Worm (Caenorhabditis elegans) whole organism, L2 larva: Measurements from ENCODE around the gene ztf-1.

Experiments
- R02D3.7 ChIP-seq: fragments of 150-350 bp; optimal IDR thresholded peaks from 2 replicates; lab custom pipeline; 2014; ENCODE audit warnings: missing biosample characterization, missing genetic modification characterization
- ama-1 ChIP-seq: fragments of 150-350 bp; optimal IDR thresholded peaks from 2 replicates; lab custom pipeline; 2018; ENCODE audit warnings: inconsistent platforms
- ceh-16 ChIP-seq: fragments of 150-350 bp; optimal IDR thresholded peaks from 2 replicates; lab custom pipeline; 2014; ENCODE audit warnings: missing biosample characterization, missing genetic modification characterization
- ceh-82 ChIP-seq: fragments of 150-350 bp; optimal IDR thresholded peaks from 2 replicates; lab custom pipeline; 2014; ENCODE audit warnings: missing biosample characterization, missing genetic modification characterization
- egl-27 ChIP-seq: sonication (generic microtip); optimal IDR thresholded peaks from 3 replicates; lab custom pipeline; 2017; ENCODE audit warnings: missing biosample characterization, missing genetic modification reagents, missing genetic modification characterization
- lin-11 ChIP-seq: fragments of 150-350 bp; sonication (generic microtip); optimal IDR thresholded peaks from 2 replicates; lab custom pipeline; 2014; ENCODE audit warnings: missing biosample characterization, missing genetic modification characterization, inconsistent platforms, mixed read lengths
- lin-13 ChIP-seq: fragments of 150-350 bp; optimal IDR thresholded peaks from 2 replicates; lab custom pipeline; 2014; ENCODE audit warnings: missing biosample characterization, missing genetic modification reagents, missing genetic modification characterization
- lsy-2 ChIP-seq, 2 experiments: fragments of 150-350 bp in 1 of 2; sonication (generic microtip) in 1 of 2; optimal IDR thresholded peaks; 2 replicates each; lab custom pipeline; 2014 to 2017; ENCODE audit warnings: missing biosample characterization in 2 of 2, missing genetic modification characterization in 2 of 2
- mbf-1 ChIP-seq: sonication (generic microtip); optimal IDR thresholded peaks from 2 replicates; lab custom pipeline; 2017; ENCODE audit warnings: missing biosample characterization, missing genetic modification characterization
- nhr-12 ChIP-seq: fragments of 150-350 bp; optimal IDR thresholded peaks from 2 replicates; lab custom pipeline; 2014; ENCODE audit warnings: missing biosample characterization, missing genetic modification characterization
- snpc-4 ChIP-seq: fragments of 150-350 bp; optimal IDR thresholded peaks from 2 replicates; lab custom pipeline; 2014; ENCODE audit warnings: missing biosample characterization, missing genetic modification characterization
- unc-62 ChIP-seq: fragments of 150-350 bp; optimal IDR thresholded peaks from 2 replicates; lab custom pipeline; 2014; ENCODE audit warnings: missing biosample characterization, missing genetic modification reagents, missing genetic modification characterization
- zag-1 ChIP-seq: fragments of 150-350 bp; optimal IDR thresholded peaks from 2 replicates; lab custom pipeline; 2014; ENCODE audit warnings: missing biosample characterization, missing genetic modification characterization

- TF ChIP-seq unc-62 (GFP tag; lab: Kevin White, UChicago) = no peak
- TF ChIP-seq egl-27 (tag; lab: Kevin White, UChicago) = no peak
- no peak for TF ChIP-seq ceh-82 (tag; lab: Kevin White, UChicago)
- TF ChIP-seq snpc-4 = no peak
- TF ChIP-seq lsy-2 (tag; optimal IDR thresholded peaks at IDR 0.05; lab: Kevin White, UChicago) = no peak
- no peak for TF ChIP-seq lin-11 (tag; lab: Kevin White, UChicago)
- TF ChIP-seq ama-1 (lab: Kevin White, UChicago) = no peak
- no peak for TF ChIP-seq mbf-1 (tag; lab: Kevin White, UChicago)
- no peak for TF ChIP-seq nhr-12 (tag; lab: Kevin White, UChicago)
- TF ChIP-seq R02D3.7 (tag; lab: Kevin White, UChicago) = no peak
- no peak for TF ChIP-seq zag-1 (tag; lab: Kevin White, UChicago)
- no peak for TF ChIP-seq ceh-16 (tag; lab: Kevin White, UChicago)
- no peak for TF ChIP-seq lin-13
Observed at ce11 chrIII:8818599-8818998, 26.4 kb upstream of the ztf-1 start, which contains the start of gene pat-2.
